Fruit fly (Drosophila melanogaster): ENCODE results near the gene CG14441.

CG14441 gene

DNA sequence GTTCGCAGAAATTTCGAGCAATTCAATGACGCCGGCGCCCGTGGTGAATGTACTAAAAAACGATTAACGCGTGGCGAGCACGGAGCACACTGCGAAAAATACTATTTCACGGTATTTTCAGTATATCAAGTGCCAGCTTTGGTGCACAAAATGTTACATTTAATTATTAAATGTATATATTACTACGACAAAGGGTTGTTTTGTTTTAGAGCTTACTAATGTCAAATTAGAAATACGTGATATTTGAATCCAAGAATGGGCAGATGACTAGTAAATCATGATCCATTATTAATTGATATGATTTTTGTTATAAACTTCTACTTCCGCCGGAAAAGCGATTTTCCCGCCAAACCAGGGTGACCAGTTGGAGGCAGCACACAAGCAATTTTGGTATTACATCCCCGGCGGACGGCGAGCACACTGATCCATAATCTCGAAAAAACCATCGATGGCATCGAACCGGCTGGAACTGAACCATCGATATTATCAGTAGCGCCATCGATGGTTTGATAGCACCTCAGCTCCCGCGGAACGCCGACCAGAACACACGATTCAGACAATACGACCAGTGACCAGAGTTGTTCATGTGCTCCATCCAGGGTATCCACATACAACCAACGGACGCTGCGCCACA, 45.0 kb upstream of the CG14441 start, which contains the start of the genes CG3226 and Cdc7 (continued):
- peak; percentile 87 for TF ChIP-seq Bgb (GFP tag; IDR thresholded peaks at IDR 0.05; ENCODE audit: partially characterized antibody)
- TF ChIP-seq CG12391 (tag; optimal IDR thresholded peaks at IDR 0.05): peak; percentile 74
- peak; percentile 10 for TF ChIP-seq btn (GFP tag; optimal IDR thresholded peaks at IDR 0.05)
- TF ChIP-seq CG10267 (tag; optimal IDR thresholded peaks at IDR 0.05): peak; percentile 75
- no peak for TF ChIP-seq gsb (GFP tag; IDR thresholded peaks at IDR 0.05)
- peak; percentile 26 for TF ChIP-seq ind (GFP tag; optimal IDR thresholded peaks at IDR 0.05)
- TF ChIP-seq BtbVII (GFP tag; optimal IDR thresholded peaks at IDR 0.05): peak; percentile 83
- TF ChIP-seq D19B (GFP tag; optimal IDR thresholded peaks at IDR 0.05): peak; percentile 61
- peak; percentile 39; the same call in 1 of the 2 replicates for TF ChIP-seq lmd (GFP tag; IDR thresholded peaks at IDR 0.05)
- TF ChIP-seq CG7839 (tag; optimal IDR thresholded peaks at IDR 0.05): peak; percentile 68
- TF ChIP-seq CG12071 (GFP tag; optimal IDR thresholded peaks at IDR 0.05): peak; percentile 79
- TF ChIP-seq CG8765 (GFP tag; IDR thresholded peaks at IDR 0.05): no peak
- peak; percentile 68 for TF ChIP-seq CG2678 (tag; optimal IDR thresholded peaks at IDR 0.05)
- TF ChIP-seq PHDP (tag; optimal IDR thresholded peaks at IDR 0.05): peak; percentile 78
- peak; percentile 83 for TF ChIP-seq Rfx (GFP tag; IDR thresholded peaks at IDR 0.05)
- peak; percentile 71 for TF ChIP-seq CG15601 (tag; optimal IDR thresholded peaks at IDR 0.05)
- peak; percentile 74 for TF ChIP-seq CG10209 (GFP tag; optimal IDR thresholded peaks at IDR 0.05)
- no peak for TF ChIP-seq Lpt (GFP tag; optimal IDR thresholded peaks at IDR 0.05)
- TF ChIP-seq CG3163 (GFP tag; optimal IDR thresholded peaks at IDR 0.05): peak; percentile 50
- TF ChIP-seq CG8290 (GFP tag; optimal IDR thresholded peaks at IDR 0.05): peak; percentile 24
- TF ChIP-seq CG8290 (tag; optimal IDR thresholded peaks at IDR 0.05): peak; percentile 39 to 85
- peak; percentile 65 for TF ChIP-seq twi (tag; optimal IDR thresholded peaks at IDR 0.05)
- peak; percentile 90 for TF ChIP-seq Fer1 (GFP tag; optimal IDR thresholded peaks at IDR 0.05)
- TF ChIP-seq lola (GFP tag; optimal IDR thresholded peaks at IDR 0.05): peak in 1 of 3 experiments; percentile 47
- peak; percentile 76 for TF ChIP-seq CG12104 (GFP tag; optimal IDR thresholded peaks at IDR 0.05)
- peak in 1 of 2 experiments; percentile 48 for TF ChIP-seq crp (GFP tag; optimal IDR thresholded peaks at IDR 0.05)
- TF ChIP-seq CG31388 (GFP tag; optimal IDR thresholded peaks at IDR 0.05): no peak
- peak; percentile 40 for TF ChIP-seq cwo (GFP tag; optimal IDR thresholded peaks at IDR 0.05)
- peak; percentile 75 for TF ChIP-seq Lhr (GFP tag; optimal IDR thresholded peaks at IDR 0.05)
- TF ChIP-seq CG7745 (tag; optimal IDR thresholded peaks at IDR 0.05): peak; percentile 14
- TF ChIP-seq tup (GFP tag; optimal IDR thresholded peaks at IDR 0.05): peak; percentile 17
- TF ChIP-seq hbn (GFP tag; IDR thresholded peaks at IDR 0.05; ENCODE audit: partially characterized antibody): peak; percentile 63; the same call in 1 of the 2 replicates
- TF ChIP-seq CG17385 (GFP tag; optimal IDR thresholded peaks at IDR 0.05): peak; percentile 74
- 0 out of 4 replicates have a peak, but pooled peaks have one; percentile 11 for TF ChIP-seq chinmo (GFP tag; IDR thresholded peaks at IDR 0.05; ENCODE audit: partially characterized antibody)
- TF ChIP-seq sug (tag; optimal IDR thresholded peaks at IDR 0.05): peak; percentile 73
- no peak for TF ChIP-seq Ravus (GFP tag; IDR thresholded peaks at IDR 0.05)
- TF ChIP-seq CG12219 (GFP tag; optimal IDR thresholded peaks at IDR 0.05): peak; percentile 49
- TF ChIP-seq CG11696 (GFP tag; IDR thresholded peaks at IDR 0.05): 0 out of 2 replicates have a peak, but pooled peaks have one; percentile 11
- no peak for TF ChIP-seq ro (GFP tag; IDR thresholded peaks at IDR 0.05)
- no peak for TF ChIP-seq crc (GFP tag; optimal IDR thresholded peaks at IDR 0.05)
- peak; percentile 42 for TF ChIP-seq CG13424 (tag; optimal IDR thresholded peaks at IDR 0.05)
- TF ChIP-seq CG3407 (GFP tag; optimal IDR thresholded peaks at IDR 0.05): peak; percentile 59
- TF ChIP-seq CG6175 (GFP tag; IDR thresholded peaks at IDR 0.05): 0 out of 3 replicates have a peak, but pooled peaks have one; percentile 21
- peak; percentile 66 for TF ChIP-seq CG30403 (GFP tag; optimal IDR thresholded peaks at IDR 0.05)
- TF ChIP-seq Myb (GFP tag; optimal IDR thresholded peaks at IDR 0.05): peak; percentile 42
- TF ChIP-seq zfh1 (GFP tag; IDR thresholded peaks at IDR 0.05): peak; percentile 68
- TF ChIP-seq CG18476 (GFP tag; optimal IDR thresholded peaks at IDR 0.05): peak; percentile 16
- peak; percentile 29 for TF ChIP-seq Six4 (GFP tag; optimal IDR thresholded peaks at IDR 0.05)
- TF ChIP-seq Oli (tag; optimal IDR thresholded peaks at IDR 0.05): peak; percentile 53

All from whole organism, embryonic.